Worm (Caenorhabditis elegans) whole organism, mixed stage, embryonic: ENCODE results near the gene ced-2.

Experiments
- M03D4.4 ChIP-seq: sonication (generic microtip); optimal IDR thresholded peaks from 2 replicates; lab custom pipeline; 2017; ENCODE audit warnings: mild to moderate bottlenecking, missing genetic modification characterization, missing compliant biosample characterization
- bed-3 ChIP-seq: fragments of 200-800 bp; sonication (Bioruptor generic); optimal IDR thresholded peaks from 3 replicates; lab custom pipeline; 2018; ENCODE audit warnings: mild to moderate bottlenecking, missing genetic modification characterization, moderate library complexity, missing compliant biosample characterization
- blmp-1 ChIP-seq: fragments of 150-350 bp; optimal IDR thresholded peaks from 2 replicates; lab custom pipeline; 2014; ENCODE audit warnings: missing biosample characterization, missing genetic modification characterization
- ceh-43 ChIP-seq: fragments of 200-800 bp; sonication (Bioruptor generic); optimal IDR thresholded peaks from 2 replicates; lab custom pipeline; 2018; ENCODE audit warnings: mild to moderate bottlenecking, missing genetic modification characterization, moderate library complexity, missing compliant biosample characterization
- ceh-83 ChIP-seq: fragments of 200-800 bp; sonication (Bioruptor generic); optimal IDR thresholded peaks from 2 replicates; lab custom pipeline; 2018; ENCODE audit warnings: mild to moderate bottlenecking, missing genetic modification characterization, missing compliant biosample characterization
- ces-1 ChIP-seq: fragments of 150-350 bp; optimal IDR thresholded peaks from 2 replicates; lab custom pipeline; 2014; ENCODE audit warnings: missing biosample characterization, missing genetic modification reagents, missing genetic modification characterization
- cnd-1 ChIP-seq: fragments of 200-800 bp; sonication (Bioruptor generic); optimal IDR thresholded peaks from 2 replicates; lab custom pipeline; 2018; ENCODE audit warnings: mild to moderate bottlenecking, missing genetic modification characterization, missing compliant biosample characterization
- drap-1 ChIP-seq: fragments of 200-800 bp; sonication (Bioruptor generic); optimal IDR thresholded peaks from 3 replicates; lab custom pipeline; 2018; ENCODE audit warnings: mild to moderate bottlenecking, missing genetic modification characterization, missing compliant biosample characterization
- elt-1 ChIP-seq: sonication (generic microtip); optimal IDR thresholded peaks from 2 replicates; lab custom pipeline; 2017; ENCODE audit warnings: missing genetic modification characterization, mild to moderate bottlenecking, missing compliant biosample characterization, antibody characterized with exemption, moderate library complexity, borderline replicate concordance; ENCODE audit not compliant: insufficient read depth
- elt-3 ChIP-seq: fragments of 150-350 bp; optimal IDR thresholded peaks from 2 replicates; lab custom pipeline; 2014; ENCODE audit warnings: missing biosample characterization, missing genetic modification characterization
- flh-1 ChIP-seq: fragments of 200-800 bp; sonication (Bioruptor generic); optimal IDR thresholded peaks from 2 replicates; lab custom pipeline; 2018; ENCODE audit warnings: mild to moderate bottlenecking, missing genetic modification characterization, moderate library complexity, missing compliant biosample characterization
- ham-2 ChIP-seq: fragments of 200-800 bp; sonication (Bioruptor generic); optimal IDR thresholded peaks from 2 replicates; lab custom pipeline; 2018; ENCODE audit warnings: mild to moderate bottlenecking, missing genetic modification characterization, missing compliant biosample characterization
- hlh-1 ChIP-seq: fragments of 150-350 bp; optimal IDR thresholded peaks from 2 replicates; lab custom pipeline; 2014; ENCODE audit warnings: missing biosample characterization, missing genetic modification reagents, missing genetic modification characterization
- lin-13 ChIP-seq: fragments of 150-350 bp; optimal IDR thresholded peaks from 2 replicates; lab custom pipeline; 2014; ENCODE audit warnings: missing biosample characterization, missing genetic modification characterization
- lin-32 ChIP-seq: fragments of 200-800 bp; sonication (Bioruptor generic); optimal IDR thresholded peaks from 2 replicates; lab custom pipeline; 2018; ENCODE audit warnings: mild to moderate bottlenecking, missing genetic modification characterization, missing compliant biosample characterization
- lsy-2 ChIP-seq: fragments of 150-350 bp; optimal IDR thresholded peaks from 2 replicates; lab custom pipeline; 2014; ENCODE audit warnings: missing biosample characterization, missing genetic modification characterization
- mab-5 ChIP-seq: fragments of 150-350 bp; optimal IDR thresholded peaks from 2 replicates; lab custom pipeline; 2014; ENCODE audit warnings: missing biosample characterization, missing genetic modification characterization
- mep-1 ChIP-seq: fragments of 150-350 bp; optimal IDR thresholded peaks from 2 replicates; lab custom pipeline; 2017; ENCODE audit warnings: missing biosample characterization, missing genetic modification reagents, missing genetic modification characterization, inconsistent platforms
- mls-2 ChIP-seq: sonication (generic microtip); optimal IDR thresholded peaks from 2 replicates; lab custom pipeline; 2016; ENCODE audit warnings: mild to moderate bottlenecking, missing genetic modification characterization, moderate library complexity, missing compliant biosample characterization
- nhr-12 ChIP-seq: fragments of 150-350 bp; optimal IDR thresholded peaks from 2 replicates; lab custom pipeline; 2014; ENCODE audit warnings: missing biosample characterization, missing genetic modification characterization
- nhr-2 ChIP-seq: fragments of 150-350 bp; optimal IDR thresholded peaks from 2 replicates; lab custom pipeline; 2014; ENCODE audit warnings: missing biosample characterization, missing genetic modification characterization
- nhr-28 ChIP-seq: fragments of 150-350 bp; optimal IDR thresholded peaks from 2 replicates; lab custom pipeline; 2014; ENCODE audit warnings: missing biosample characterization, missing genetic modification characterization
- nhr-76 ChIP-seq: sonication (generic microtip); optimal IDR thresholded peaks from 2 replicates; lab custom pipeline; 2017; ENCODE audit warnings: missing biosample characterization, missing genetic modification characterization
- sem-2 ChIP-seq: fragments of 200-800 bp; sonication (Bioruptor generic); optimal IDR thresholded peaks from 2 replicates; lab custom pipeline; 2018; ENCODE audit warnings: mild to moderate bottlenecking, missing genetic modification characterization, missing compliant biosample characterization
- snpc-4 ChIP-seq: fragments of 150-350 bp; optimal IDR thresholded peaks from 2 replicates; lab custom pipeline; 2014; ENCODE audit warnings: missing biosample characterization, missing genetic modification characterization
- sptf-1 ChIP-seq: sonication (generic microtip); optimal IDR thresholded peaks from 2 replicates; lab custom pipeline; 2017; ENCODE audit warnings: mild to moderate bottlenecking, missing genetic modification characterization, moderate library complexity, missing compliant biosample characterization
- tbx-8 ChIP-seq: fragments of 200-800 bp; sonication (Bioruptor generic); optimal IDR thresholded peaks from 2 replicates; lab custom pipeline; 2018; ENCODE audit warnings: mild to moderate bottlenecking, missing genetic modification characterization, moderate library complexity, missing compliant biosample characterization
- unc-120 ChIP-seq: sonication (generic microtip); optimal IDR thresholded peaks from 2 replicates; lab custom pipeline; 2017; ENCODE audit warnings: missing genetic modification characterization, missing compliant biosample characterization; ENCODE audit not compliant: poor library complexity, severe bottlenecking
- unc-39 ChIP-seq: fragments of 150-350 bp; optimal IDR thresholded peaks from 2 replicates; lab custom pipeline; 2014; ENCODE audit warnings: missing biosample characterization, missing genetic modification characterization
- zip-8 ChIP-seq: fragments of 150-350 bp; optimal IDR thresholded peaks from 2 replicates; lab custom pipeline; 2014; ENCODE audit warnings: missing biosample characterization, missing genetic modification characterization
- ztf-11 ChIP-seq: fragments of 150-350 bp; optimal IDR thresholded peaks from 2 replicates; lab custom pipeline; 2014; ENCODE audit warnings: missing biosample characterization, missing genetic modification characterization

ced-2 gene

DNA sequence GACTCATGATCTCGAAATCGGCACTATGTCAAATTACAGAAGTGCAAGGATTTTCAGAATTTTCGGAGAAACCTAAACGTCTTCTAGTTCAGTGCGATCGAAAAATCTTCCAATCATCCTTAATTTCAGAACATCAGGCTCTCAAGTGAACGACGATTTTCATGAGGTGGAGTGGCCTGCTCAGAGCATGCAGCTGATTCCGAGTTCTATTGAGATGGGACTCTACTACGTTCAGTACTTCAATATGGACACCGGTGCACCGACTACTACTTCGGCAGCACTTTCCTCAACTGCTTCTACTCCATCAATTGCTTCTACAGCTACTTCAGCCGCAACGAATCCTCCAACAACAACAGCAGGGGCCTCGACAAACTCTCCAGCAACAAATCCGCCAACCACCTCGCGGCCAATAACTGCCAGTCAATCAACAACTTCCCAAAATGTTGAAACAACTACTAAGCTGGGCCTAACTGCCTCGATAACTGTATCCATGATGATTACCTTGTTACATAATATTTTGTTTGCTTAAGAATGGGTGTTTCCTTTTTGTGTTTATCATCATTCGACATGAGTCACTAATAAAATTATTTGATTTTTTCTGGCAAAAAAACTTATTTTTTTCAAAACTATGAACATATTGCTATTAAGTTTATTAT is 33.5 kb upstream of the ced-2 start, which contains the start of gene Y41D4B.15:
Gene Y41D4B.15 (plus strand): TSS at position 606 of the 656 bp plus-strand sequence.
- no peak for TF ChIP-seq nhr-12 (tag; lab: Kevin White, UChicago)
- no peak for TF ChIP-seq lin-32 (GFP tag; lab: Kevin White, UChicago)
- no peak for TF ChIP-seq tbx-8 (GFP tag; lab: Kevin White, UChicago)
- no peak for TF ChIP-seq elt-3 (tag; lab: Kevin White, UChicago)
- TF ChIP-seq unc-39 = no peak
- no peak for TF ChIP-seq drap-1 (GFP tag; lab: Kevin White, UChicago)
- TF ChIP-seq ham-2 (GFP tag; lab: Kevin White, UChicago) = no peak
- TF ChIP-seq snpc-4 (tag; lab: Kevin White, UChicago) = no peak
- no peak for TF ChIP-seq ces-1
- TF ChIP-seq sem-2 = no peak
- TF ChIP-seq blmp-1 (tag; lab: Kevin White, UChicago) = no peak
- TF ChIP-seq, all 35 proteins: peak for 0

DNA sequence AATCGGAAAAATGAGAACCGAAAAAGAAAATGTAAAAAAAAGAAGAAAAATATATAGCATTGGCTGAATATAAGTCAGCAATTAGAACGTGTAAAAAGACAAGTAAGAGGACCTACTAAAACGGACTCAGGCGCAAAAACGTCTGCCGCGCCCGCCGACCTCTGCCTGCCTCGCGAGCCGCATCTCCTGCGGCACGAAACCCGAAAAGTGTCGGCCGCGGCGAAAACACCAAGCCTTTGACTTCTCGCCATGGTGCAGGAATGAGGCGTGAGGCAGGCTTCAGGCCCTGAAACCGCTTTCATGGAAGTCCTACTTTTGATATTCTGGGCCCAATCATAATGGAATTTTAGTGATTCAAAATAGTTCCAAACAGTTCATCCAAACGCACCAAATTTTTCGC is 31.4 kb upstream of the ced-2 start:
- no peak for TF ChIP-seq blmp-1 (tag; lab: Kevin White, UChicago)
- TF ChIP-seq mls-2 (tag; lab: Kevin White, UChicago) = no peak
- TF ChIP-seq ztf-11 (tag; lab: Kevin White, UChicago) = no peak
- no peak for TF ChIP-seq bed-3 (GFP tag; lab: Kevin White, UChicago)
- TF ChIP-seq nhr-76 = no peak
- TF ChIP-seq ceh-83 (GFP tag; lab: Kevin White, UChicago) = no peak
- TF ChIP-seq elt-1 (tag; lab: Kevin White, UChicago) = no peak
- no peak for TF ChIP-seq unc-120 (tag; lab: Kevin White, UChicago)
- no peak for TF ChIP-seq sptf-1 (tag; lab: Kevin White, UChicago)
- TF ChIP-seq sem-2 = no peak
- no peak for TF ChIP-seq mab-5
- TF ChIP-seq lin-13 (tag; lab: Kevin White, UChicago) = no peak
- TF ChIP-seq ham-2 (GFP tag; lab: Kevin White, UChicago) = no peak
- no peak for TF ChIP-seq nhr-28 (tag; lab: Kevin White, UChicago)
- no peak for TF ChIP-seq ces-1
- TF ChIP-seq unc-39 = no peak

DNA sequence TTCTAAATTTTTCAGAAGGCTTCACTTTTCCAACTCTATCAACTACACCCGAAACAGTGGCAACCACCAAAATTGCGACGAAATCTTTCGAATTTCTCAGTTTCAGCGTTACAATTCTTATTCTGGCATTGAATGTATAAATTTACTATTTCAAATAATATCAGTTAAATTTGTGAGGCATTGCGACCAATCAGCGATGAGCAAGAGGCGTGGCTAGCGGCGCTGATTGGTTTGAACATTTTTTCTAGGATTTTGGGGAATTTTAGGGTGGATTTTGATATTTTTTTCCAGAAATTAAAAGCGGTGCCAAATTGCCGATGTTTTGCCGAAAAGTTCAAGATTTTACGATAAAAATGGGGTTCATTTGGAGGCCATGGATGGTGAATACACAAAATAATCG is 29.5 kb upstream of the ced-2 start:
- TF ChIP-seq mab-5 (no peak), lin-13 (tag; lab: Kevin White, UChicago) (no peak), ceh-43 (no peak), tbx-8 (GFP tag; lab: Kevin White, UChicago) (no peak), mep-1 (tag; lab: Kevin White, UChicago) (no peak), ceh-83 (GFP tag; lab: Kevin White, UChicago) (no peak), drap-1 (GFP tag; lab: Kevin White, UChicago) (no peak), cnd-1 (tag; lab: Kevin White, UChicago) (no peak), lsy-2 (tag; lab: Kevin White, UChicago) (no peak), M03D4.4 (tag; lab: Kevin White, UChicago) (no peak), flh-1 (GFP tag; lab: Kevin White, UChicago) (no peak), zip-8 (tag; lab: Kevin White, UChicago) (no peak), nhr-28 (tag; lab: Kevin White, UChicago) (no peak), ham-2 (GFP tag; lab: Kevin White, UChicago) (no peak), blmp-1 (tag; lab: Kevin White, UChicago) (no peak), hlh-1 (tag; lab: Kevin White, UChicago) (no peak), elt-1 (tag; lab: Kevin White, UChicago) (no peak)

DNA sequence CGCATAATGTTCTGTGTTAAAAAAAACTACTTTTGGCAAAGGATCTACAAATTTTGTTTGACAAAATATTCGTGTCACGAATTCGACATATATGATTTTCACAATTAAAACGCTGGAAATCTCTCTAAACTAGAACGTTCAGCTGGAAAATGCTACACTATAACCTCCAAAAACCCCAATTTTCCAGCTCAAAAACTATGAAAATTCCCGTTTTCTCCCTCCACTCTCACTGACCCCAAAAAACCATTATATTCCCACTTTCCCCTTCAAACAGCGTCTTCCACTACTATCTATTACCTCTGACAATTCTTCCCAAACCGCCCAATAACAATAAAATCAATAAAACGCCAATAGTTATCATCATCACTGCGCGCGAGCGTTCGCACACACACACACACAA is 20.4 kb upstream of the ced-2 start, which contains the start of gene Y41D4B.14:
Gene Y41D4B.14 (plus strand): TSS at position 301 of the 400 bp plus-strand sequence.
- TF ChIP-seq ham-2 (GFP tag; lab: Kevin White, UChicago) = no peak
- TF ChIP-seq drap-1 (GFP tag; lab: Kevin White, UChicago) = no peak
- no peak for TF ChIP-seq cnd-1 (tag; lab: Kevin White, UChicago)
- TF ChIP-seq ces-1 = no peak
- no peak for TF ChIP-seq M03D4.4 (tag; lab: Kevin White, UChicago)
- no peak for TF ChIP-seq lin-32 (GFP tag; lab: Kevin White, UChicago)
- TF ChIP-seq nhr-2 (tag; lab: Kevin White, UChicago) = no peak
- TF ChIP-seq bed-3 (GFP tag; lab: Kevin White, UChicago) = no peak
- TF ChIP-seq nhr-28 (tag; lab: Kevin White, UChicago) = no peak
